Worm (Caenorhabditis elegans): ENCODE data around the gene H41C03.2.

- TF ChIP-seq tra-4 (tag; optimal IDR thresholded peaks at IDR 0.05) (no peak), flt-1 (GFP tag; IDR thresholded peaks at IDR 0.05) (no peak), ama-1 (optimal IDR thresholded peaks at IDR 0.05) (no peak), ceh-13 (GFP tag; optimal IDR thresholded peaks at IDR 0.05) (no peak), aly-1 (tag; optimal IDR thresholded peaks at IDR 0.05) (no peak), F13C5.2 (tag; optimal IDR thresholded peaks at IDR 0.05) (no peak), hmg-4 (GFP tag; optimal IDR thresholded peaks at IDR 0.05) (no peak), ets-7 (tag; optimal IDR thresholded peaks at IDR 0.05) (no peak), B0310.2 (tag; optimal IDR thresholded peaks at IDR 0.05) (no peak), pes-1 (GFP tag; IDR thresholded peaks at IDR 0.05) (no peak)
These were observed 41.7 kb downstream of the H41C03.2 start, which contains the start of the genes msp-64 and ZK1248.5 for ce11 chrII:5810230-5810629.

All from whole organism, early embryonic.